Worm (Caenorhabditis elegans): Measurements from ENCODE around the gene R07A4.4.

The R07A4.4 gene

DNA sequence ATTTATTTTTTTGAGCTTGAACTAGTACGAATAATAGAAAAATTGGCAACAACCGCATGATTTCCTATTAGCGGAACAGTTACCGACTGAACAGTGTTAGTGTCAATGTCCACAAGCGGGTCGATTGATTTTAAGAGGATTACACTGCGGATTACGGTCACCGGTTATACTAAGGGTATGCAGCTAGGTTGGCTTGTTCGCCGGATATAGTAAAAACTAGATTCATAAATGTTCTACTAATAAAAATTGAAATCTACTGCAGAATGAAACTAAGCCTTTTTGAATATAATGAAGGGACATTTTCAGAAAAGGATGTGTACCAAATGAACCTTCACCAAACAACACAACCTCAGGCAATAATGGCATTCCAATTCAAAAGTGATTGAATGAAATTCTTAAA, at the start of gene R07A4.4:
R07A4.4 (minus strand) TSS at position 101 of the 400 bp plus-strand sequence.
- TF ChIP-seq dao-5 (tag; optimal IDR thresholded peaks at IDR 0.05) (no peak), him-1 (tag; optimal IDR thresholded peaks at IDR 0.05) (no peak), W03F9.2 (tag; optimal IDR thresholded peaks at IDR 0.05) (no peak)

DNA sequence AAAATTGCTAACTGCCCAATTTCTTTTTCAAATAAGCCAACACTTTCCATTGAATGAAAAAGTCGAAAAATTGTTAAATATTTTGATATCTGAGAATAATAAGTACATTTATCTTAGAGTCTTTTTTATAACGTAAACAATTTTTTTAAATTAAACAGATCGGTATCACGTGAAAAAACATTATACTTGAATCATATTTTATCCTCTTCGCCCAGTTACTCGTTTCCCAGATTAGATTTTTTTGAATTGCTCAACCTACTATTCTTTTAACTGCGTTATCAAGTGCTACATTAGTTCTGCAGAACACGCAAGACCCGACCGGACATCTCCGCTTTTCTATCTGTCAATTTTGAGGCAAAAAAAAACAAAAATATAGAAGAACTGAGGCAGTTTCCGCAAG, 46.9 kb upstream of the R07A4.4 start, which contains the start of gene F31B12.4:
F31B12.4 (plus strand) TSS at position 301 of the 400 bp plus-strand sequence.
- TF ChIP-seq dao-5 (tag; optimal IDR thresholded peaks at IDR 0.05) (no peak), him-1 (tag; optimal IDR thresholded peaks at IDR 0.05) (no peak), W03F9.2 (tag; optimal IDR thresholded peaks at IDR 0.05) (no peak)

DNA sequence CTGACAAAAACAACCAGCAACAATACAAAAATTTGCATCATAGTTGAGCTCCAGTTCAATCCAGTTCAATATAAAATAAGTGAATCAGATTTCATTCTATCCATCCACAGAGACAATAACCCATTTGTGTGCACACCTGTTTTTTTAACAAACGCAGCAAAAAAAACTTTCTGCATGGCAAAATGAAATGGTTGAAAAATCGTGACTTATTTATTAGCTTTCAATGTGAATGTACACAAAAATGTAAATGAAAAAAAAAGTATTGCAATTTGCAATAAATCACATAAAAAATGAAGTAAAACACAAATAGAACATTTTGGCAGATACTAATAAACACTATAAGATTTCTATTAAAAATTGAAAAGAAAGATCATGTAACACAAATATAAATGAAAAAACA, 37.1 kb upstream of the R07A4.4 start, which contains the start of gene T05A10.6:
T05A10.6 (minus strand) TSS at position 101 of the 400 bp plus-strand sequence.
- no peak for TF ChIP-seq W03F9.2 (tag; optimal IDR thresholded peaks at IDR 0.05)
- TF ChIP-seq dao-5 (tag; optimal IDR thresholded peaks at IDR 0.05), result no peak
- no peak for TF ChIP-seq him-1 (tag; optimal IDR thresholded peaks at IDR 0.05)

DNA sequence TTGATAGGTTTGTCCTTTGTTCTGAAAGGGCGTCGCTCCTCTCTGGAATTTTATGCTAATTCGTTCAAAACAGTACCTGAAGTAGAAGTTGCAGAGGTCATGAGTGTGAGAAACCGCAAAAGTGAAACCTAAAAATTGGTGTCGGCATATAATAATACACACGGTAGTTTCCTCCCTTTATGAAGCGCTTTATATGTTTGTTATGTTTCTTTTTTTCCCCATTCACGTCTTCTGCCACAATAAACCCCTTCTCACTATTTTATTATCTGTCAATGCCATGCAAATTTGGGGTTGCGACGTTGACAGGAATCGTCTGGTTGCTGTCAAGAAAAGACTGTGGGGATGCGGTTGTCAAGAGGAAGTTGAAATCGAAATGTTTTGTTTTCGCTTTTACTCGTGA, 34.9 kb upstream of the R07A4.4 start, which contains the start of gene vap-2:
vap-2 (minus strand) TSS at position 101 of the 400 bp plus-strand sequence.
- no peak for TF ChIP-seq W03F9.2 (tag; optimal IDR thresholded peaks at IDR 0.05)
- no peak for TF ChIP-seq him-1 (tag; optimal IDR thresholded peaks at IDR 0.05)
- no peak for TF ChIP-seq dao-5 (tag; optimal IDR thresholded peaks at IDR 0.05)

DNA sequence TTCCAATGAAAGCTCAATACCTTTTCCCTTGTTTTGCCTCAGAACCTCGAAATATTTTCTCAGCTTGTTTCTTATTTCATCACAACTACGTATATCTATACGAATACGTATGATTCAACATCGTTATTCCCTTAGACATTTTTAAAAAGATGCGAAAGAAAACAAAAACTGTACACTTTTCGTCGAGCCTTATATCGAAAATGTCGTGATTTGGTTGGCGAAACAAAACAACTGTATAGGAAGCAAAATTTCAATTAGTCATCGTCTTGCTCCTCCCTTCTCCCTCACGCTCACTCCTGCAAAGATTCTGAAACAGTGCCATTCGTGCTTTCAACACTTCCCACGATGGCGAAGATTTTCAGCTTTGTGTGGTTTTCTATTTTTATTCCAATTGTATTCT, 29.7 kb upstream of the R07A4.4 start, which contains the start of gene ttr-14:
ttr-14 (plus strand) TSS at position 301 of the 400 bp plus-strand sequence.
- TF ChIP-seq W03F9.2 (tag; optimal IDR thresholded peaks at IDR 0.05) (no peak), dao-5 (tag; optimal IDR thresholded peaks at IDR 0.05) (no peak), him-1 (tag; optimal IDR thresholded peaks at IDR 0.05) (no peak)

DNA sequence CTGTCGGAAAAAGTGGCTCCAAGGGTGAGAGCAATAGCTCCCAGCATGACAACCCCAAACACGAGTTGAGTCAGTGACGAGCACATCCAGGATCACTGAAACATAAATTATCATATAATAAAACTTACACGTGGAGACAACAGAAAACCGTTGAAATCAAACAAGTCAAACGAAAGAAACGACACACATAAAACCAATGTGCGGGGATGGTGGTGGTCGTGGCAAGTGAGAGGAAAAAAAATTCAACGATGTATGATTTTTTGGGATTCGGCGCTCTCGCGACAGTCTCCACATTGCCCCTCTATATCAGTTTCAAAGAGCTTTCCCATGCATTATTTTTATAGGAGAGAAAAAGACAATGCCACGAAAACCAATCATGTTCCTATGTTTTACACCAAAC, 26.3 kb upstream of the R07A4.4 start, which contains the start of gene clc-4:
clc-4 (minus strand) TSS at position 101 of the 400 bp plus-strand sequence.
- no peak for TF ChIP-seq him-1 (tag; optimal IDR thresholded peaks at IDR 0.05)
- TF ChIP-seq dao-5 (tag; optimal IDR thresholded peaks at IDR 0.05), result no peak
- TF ChIP-seq W03F9.2 (tag; optimal IDR thresholded peaks at IDR 0.05), result no peak

DNA sequence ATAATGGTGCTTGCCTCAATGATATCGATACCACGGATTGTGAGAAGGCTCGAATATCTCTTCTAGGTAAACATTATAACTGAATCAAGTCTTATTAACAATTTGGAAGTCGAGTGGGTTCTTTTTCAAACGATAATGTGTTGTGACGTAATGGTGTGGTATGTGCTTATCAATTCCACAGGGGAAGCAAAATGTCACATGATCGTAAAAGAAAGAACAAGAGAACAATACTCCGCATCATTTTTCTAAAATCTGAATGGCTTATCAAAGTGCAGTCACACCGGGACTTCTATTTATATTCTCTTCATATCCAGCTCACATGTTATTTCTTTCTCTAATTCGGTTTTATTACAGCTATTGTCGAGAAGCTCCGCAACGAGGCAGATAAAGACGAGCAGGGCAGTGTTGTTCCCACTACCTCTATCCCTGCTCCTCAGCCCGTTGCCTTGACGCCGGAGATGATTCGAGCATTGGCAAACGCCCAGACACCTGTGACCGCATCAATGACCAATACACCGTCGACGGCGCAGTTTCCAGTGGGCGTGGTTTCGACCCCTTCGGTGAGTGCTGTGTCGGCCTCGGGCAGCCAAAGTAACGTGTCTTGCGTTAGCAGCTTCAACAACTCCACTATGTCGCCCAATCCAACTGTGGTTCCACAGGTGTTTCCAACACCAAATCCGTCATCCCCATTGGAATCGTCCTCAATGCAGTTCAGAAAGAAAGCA, 23.2 kb upstream of the R07A4.4 start:
- TF ChIP-seq him-1 (tag; optimal IDR thresholded peaks at IDR 0.05), result no peak
- no peak for TF ChIP-seq W03F9.2 (tag; optimal IDR thresholded peaks at IDR 0.05)
- no peak for TF ChIP-seq dao-5 (tag; optimal IDR thresholded peaks at IDR 0.05)

DNA sequence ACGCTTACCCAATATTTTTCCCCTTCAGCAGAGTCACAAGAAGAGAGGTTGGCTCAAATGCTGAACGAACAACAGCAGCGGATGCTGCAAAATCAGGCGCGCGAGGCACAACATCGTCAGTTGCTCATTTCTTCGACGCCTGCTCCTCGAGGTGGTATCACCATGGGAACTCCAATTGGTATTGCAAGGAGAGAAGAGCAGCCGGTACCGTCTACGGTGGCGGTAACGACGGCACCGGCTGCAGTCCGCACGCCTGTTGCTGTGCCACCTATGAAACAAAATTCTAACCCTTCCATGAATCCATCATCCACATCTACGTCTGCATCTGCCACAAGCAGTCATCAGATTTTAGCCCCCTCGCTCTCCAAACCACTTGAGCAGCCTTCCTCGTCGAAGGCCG, 17.4 kb upstream of the R07A4.4 start:
- TF ChIP-seq dao-5 (tag; optimal IDR thresholded peaks at IDR 0.05) (no peak), him-1 (tag; optimal IDR thresholded peaks at IDR 0.05) (no peak), W03F9.2 (tag; optimal IDR thresholded peaks at IDR 0.05) (no peak)

DNA sequence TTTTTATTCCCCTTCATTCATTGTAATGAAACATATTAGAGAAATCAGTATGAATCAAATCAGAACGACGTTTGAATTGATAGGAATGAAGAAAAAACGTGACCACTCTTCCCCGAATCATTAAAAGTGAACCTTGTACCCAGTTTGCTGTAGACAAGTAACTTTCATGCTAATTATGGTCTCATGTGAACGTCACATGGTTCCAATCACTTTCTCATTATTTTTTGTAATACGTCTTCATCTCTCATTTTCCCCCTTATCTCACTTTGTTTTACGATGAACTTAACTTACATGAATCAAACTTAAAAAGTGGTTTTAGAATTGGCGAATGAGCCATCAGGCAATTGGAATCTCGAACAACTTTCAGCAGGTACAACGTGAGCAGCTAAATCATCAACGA, 15.3 kb upstream of the R07A4.4 start:
- TF ChIP-seq dao-5 (tag; optimal IDR thresholded peaks at IDR 0.05), result no peak
- TF ChIP-seq W03F9.2 (tag; optimal IDR thresholded peaks at IDR 0.05), result no peak
- no peak for TF ChIP-seq him-1 (tag; optimal IDR thresholded peaks at IDR 0.05)

DNA sequence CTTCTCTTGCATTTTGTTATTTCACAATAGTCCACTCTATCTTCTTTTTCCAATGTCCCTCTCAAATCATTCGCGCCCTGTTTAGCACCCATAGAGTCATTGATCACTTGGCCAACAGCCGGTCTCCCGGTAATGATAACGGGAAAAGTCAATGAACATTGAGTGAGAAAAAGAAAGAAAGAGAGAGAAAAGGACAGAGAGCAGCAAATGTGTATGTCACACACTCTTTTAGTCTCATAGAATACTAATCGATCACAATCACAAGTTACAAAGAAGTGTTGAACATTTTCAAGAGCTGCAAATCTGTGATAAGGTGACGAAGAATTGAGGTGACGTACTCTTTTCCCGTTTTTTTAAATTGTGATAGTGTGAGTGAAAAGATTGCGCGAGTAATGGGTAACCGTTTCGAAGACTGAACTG, 14.7 kb upstream of the R07A4.4 start:
- TF ChIP-seq dao-5 (tag; optimal IDR thresholded peaks at IDR 0.05), result no peak
- no peak for TF ChIP-seq him-1 (tag; optimal IDR thresholded peaks at IDR 0.05)
- TF ChIP-seq W03F9.2 (tag; optimal IDR thresholded peaks at IDR 0.05), result no peak

DNA sequence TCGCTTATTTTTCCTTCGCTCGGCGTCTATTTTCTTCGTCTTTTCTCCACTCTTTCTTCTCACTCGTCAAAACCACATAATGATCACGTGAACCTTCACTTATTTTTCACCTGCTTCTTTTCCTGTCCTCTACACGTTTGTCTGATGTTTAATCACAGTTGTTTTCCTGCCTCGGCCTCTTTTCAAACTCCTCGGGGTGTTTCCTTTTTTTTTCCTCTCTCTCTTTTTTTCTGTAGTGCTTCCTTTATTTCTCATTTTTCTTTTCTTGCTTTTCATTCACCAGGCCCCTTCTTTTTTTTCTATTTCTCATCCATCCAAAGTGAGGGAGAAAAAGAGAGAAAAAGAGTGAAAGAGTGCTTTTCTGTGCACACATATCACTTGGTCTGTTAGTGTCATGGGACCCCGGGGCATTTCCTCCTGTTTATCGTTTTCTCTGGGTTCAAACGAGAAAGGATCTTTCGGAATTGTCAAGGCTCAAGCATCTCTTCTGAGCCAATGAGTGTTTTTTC, 13.5 kb upstream of the R07A4.4 start:
- peak; percentile 48 for TF ChIP-seq W03F9.2 (tag; optimal IDR thresholded peaks at IDR 0.05)
- TF ChIP-seq dao-5 (tag; optimal IDR thresholded peaks at IDR 0.05), result no peak
- peak; percentile 83 for TF ChIP-seq him-1 (tag; optimal IDR thresholded peaks at IDR 0.05)

DNA sequence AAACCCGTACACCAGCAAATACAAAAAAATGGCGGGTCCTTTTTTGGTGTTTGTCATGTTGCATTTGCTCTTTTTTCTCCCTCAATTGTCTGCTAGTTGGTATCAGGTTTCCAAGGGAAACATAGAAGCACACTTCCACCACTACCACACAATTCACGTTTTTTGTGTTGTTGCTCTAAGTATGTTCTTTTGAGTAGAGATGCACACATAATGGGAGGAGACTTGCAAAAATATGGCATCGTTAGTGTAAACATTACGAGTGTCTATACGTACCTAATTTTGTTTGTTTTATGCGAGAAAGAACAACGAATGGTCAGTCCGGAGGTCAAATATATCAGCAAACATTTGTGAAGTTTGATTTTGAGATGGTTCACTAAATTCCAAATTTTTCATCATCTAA, 12.5 kb upstream of the R07A4.4 start:
- no peak for TF ChIP-seq him-1 (tag; optimal IDR thresholded peaks at IDR 0.05)
- TF ChIP-seq dao-5 (tag; optimal IDR thresholded peaks at IDR 0.05), result no peak
- TF ChIP-seq W03F9.2 (tag; optimal IDR thresholded peaks at IDR 0.05), result no peak

DNA sequence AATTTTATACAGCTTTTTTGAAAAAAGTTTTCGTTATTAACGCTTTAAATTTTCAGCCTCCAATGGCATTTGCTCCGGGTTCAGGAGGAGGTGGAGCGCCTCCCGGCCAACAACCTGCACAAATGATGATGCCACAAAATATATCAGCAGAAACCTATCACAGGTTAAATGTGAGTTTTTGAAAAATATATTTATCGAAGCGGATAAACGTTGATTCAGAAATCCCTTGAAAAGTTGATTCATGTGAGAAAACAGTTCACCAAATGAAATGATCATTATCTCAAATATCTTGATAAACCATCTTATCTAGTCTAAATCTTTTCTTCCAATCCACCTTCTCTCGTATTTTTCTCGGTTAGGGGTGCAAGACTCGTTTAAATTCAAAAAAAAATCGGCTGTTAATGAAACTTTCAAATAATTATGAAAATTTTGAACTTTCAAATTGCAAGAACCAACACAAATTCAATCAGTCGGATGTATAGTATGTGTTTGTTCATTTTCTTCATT, 11.8 kb upstream of the R07A4.4 start, which contains the start of gene sma-9:
sma-9 (plus strand) TSS at position 51 of the 507 bp plus-strand sequence.
- TF ChIP-seq him-1 (tag; optimal IDR thresholded peaks at IDR 0.05) (no peak), dao-5 (tag; optimal IDR thresholded peaks at IDR 0.05) (no peak), W03F9.2 (tag; optimal IDR thresholded peaks at IDR 0.05) (no peak)

Data from whole organism, L4/young adult.